Worm (Caenorhabditis elegans): ENCODE data around the gene des-2.

DNA sequence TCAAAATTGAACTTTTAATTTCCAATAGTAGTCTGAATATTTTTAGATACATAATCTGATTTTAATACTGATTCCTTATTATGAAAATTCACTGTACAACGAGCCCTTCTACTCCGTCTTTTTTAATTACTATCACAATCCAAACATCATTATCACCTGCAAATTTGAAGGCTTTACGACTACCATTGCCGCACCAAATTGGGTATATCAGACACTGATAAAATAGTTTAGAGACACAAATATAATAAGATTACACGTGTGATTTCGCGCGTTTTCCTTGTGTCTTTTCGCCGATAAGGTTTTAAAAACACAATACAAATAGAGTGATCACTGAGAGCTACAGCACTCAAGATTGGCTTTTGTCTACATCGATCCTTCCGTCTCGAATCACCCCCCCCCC lies 18.4 kb downstream of the des-2 start:
- TF ChIP-seq nhr-237 (tag; optimal IDR thresholded peaks at IDR 0.05) (no peak), unc-98 (GFP tag; IDR thresholded peaks at IDR 0.05) (no peak), fos-1 (tag; optimal IDR thresholded peaks at IDR 0.05) (no peak), nhr-76 (tag; optimal IDR thresholded peaks at IDR 0.05) (no peak), ceh-63 (GFP tag; optimal IDR thresholded peaks at IDR 0.05) (no peak), ceh-82 (tag; optimal IDR thresholded peaks at IDR 0.05) (no peak), dpl-1 (GFP tag; optimal IDR thresholded peaks at IDR 0.05) (no peak), hpl-2 (GFP tag; optimal IDR thresholded peaks at IDR 0.05) (no peak), unc-62 (GFP tag; optimal IDR thresholded peaks at IDR 0.05) (no peak), xbp-1 (tag; optimal IDR thresholded peaks at IDR 0.05) (no peak), mef-2 (tag; optimal IDR thresholded peaks at IDR 0.05) (no peak)
